Worm (Caenorhabditis elegans) whole organism, L2 larva: ENCODE data around the gene C07D8.5.
A peak's percentile ranks its signal among the peaks of the same experiment; 100 is the strongest.

Experiments
- F13H6.1 ChIP-seq: sonication (generic microtip); optimal IDR thresholded peaks from 2 replicates; lab custom pipeline; 2016; ENCODE audit warnings: missing genetic modification characterization, missing compliant biosample characterization
- alr-1 ChIP-seq: fragments of 150-350 bp; optimal IDR thresholded peaks from 2 replicates; lab custom pipeline; 2014; ENCODE audit warnings: missing biosample characterization, missing genetic modification characterization
- ama-1 ChIP-seq: fragments of 150-350 bp; optimal IDR thresholded peaks from 2 replicates; lab custom pipeline; 2018; ENCODE audit warnings: inconsistent platforms
- egl-27 ChIP-seq: sonication (generic microtip); optimal IDR thresholded peaks from 3 replicates; lab custom pipeline; 2017; ENCODE audit warnings: missing biosample characterization, missing genetic modification reagents, missing genetic modification characterization
- elt-3 ChIP-seq: sonication (generic microtip); optimal IDR thresholded peaks from 2 replicates; lab custom pipeline; 2017; ENCODE audit warnings: missing biosample characterization, missing genetic modification characterization
- fos-1 ChIP-seq: fragments of 150-350 bp; optimal IDR thresholded peaks from 2 replicates; lab custom pipeline; 2014; ENCODE audit warnings: missing biosample characterization, missing genetic modification characterization
- lin-11 ChIP-seq: fragments of 150-350 bp; sonication (generic microtip); optimal IDR thresholded peaks from 2 replicates; lab custom pipeline; 2014; ENCODE audit warnings: missing biosample characterization, missing genetic modification characterization, inconsistent platforms, mixed read lengths
- lin-39 ChIP-seq: fragments of 150-350 bp; optimal IDR thresholded peaks from 2 replicates; lab custom pipeline; 2014; ENCODE audit warnings: missing biosample characterization, missing genetic modification reagents, missing genetic modification characterization
- mdl-1 ChIP-seq, 2 experiments: fragments of 150-350 bp in 1 of 2; sonication (generic microtip) in 1 of 2; optimal IDR thresholded peaks; 2 replicates each; lab custom pipeline; 2017; ENCODE audit warnings: missing biosample characterization in 2 of 2, missing genetic modification characterization in 2 of 2
- nhr-11 ChIP-seq: fragments of 150-350 bp; optimal IDR thresholded peaks from 2 replicates; lab custom pipeline; 2014; ENCODE audit warnings: missing biosample characterization, missing genetic modification characterization
- nhr-77 ChIP-seq: fragments of 150-350 bp; optimal IDR thresholded peaks from 2 replicates; lab custom pipeline; 2014; ENCODE audit warnings: missing biosample characterization, missing genetic modification characterization
- sma-9 ChIP-seq, 2 experiments: fragments of 150-350 bp in 1 of 2; sonication (generic microtip) in 1 of 2; optimal IDR thresholded peaks; 2 replicates each; lab custom pipeline; 2014 to 2016; ENCODE audit warnings: missing genetic modification characterization in 2 of 2, mild to moderate bottlenecking in 1 of 2, missing biosample characterization in 1 of 2, missing compliant biosample characterization in 1 of 2, missing genetic modification reagents in 1 of 2, moderate library complexity in 1 of 2
- snpc-4 ChIP-seq: fragments of 150-350 bp; optimal IDR thresholded peaks from 2 replicates; lab custom pipeline; 2014; ENCODE audit warnings: missing biosample characterization, missing genetic modification characterization

DNA sequence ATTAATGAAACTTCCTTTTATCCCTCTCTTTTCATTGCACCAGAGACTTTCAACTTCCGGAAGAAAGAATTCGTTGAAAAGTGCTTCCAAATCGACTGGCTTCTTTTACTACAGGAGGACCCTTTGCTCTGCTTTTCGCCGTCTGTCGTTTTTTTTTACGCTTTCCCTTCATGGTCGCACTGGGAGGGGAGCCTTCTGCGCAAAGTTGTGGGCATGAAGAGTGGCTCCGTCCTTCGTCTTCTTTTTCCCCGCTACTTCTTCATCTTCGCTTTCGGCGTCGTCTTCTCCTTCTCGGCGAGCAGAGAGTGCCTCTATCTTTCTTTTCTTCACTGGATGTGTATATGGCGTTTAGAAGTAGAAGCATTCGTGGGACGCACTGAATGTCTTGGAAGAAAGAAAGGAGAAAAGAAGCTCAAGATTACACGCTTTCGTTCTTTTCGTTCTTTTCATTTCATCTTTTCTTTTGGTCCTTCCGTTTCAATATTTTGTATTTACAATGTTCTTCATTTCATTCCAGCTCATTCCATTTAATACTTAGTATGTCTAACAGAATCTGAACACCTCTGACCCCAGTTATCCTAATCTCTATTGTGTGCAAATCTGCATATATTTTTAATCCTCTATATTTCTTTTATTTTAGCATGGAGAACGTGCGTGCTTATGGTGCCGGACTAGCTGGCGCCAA is 16.7 kb upstream of the C07D8.5 start, which contains the start of gene sng-1:
- TF ChIP-seq elt-3 (tag; lab: Kevin White, UChicago) (no peak), snpc-4 (no peak), ama-1 (lab: Kevin White, UChicago) (no peak), mdl-1 (tag; optimal IDR thresholded peaks at IDR 0.05; lab: Kevin White, UChicago) (no peak), fos-1 (tag; lab: Kevin White, UChicago) (no peak), F13H6.1 (tag; lab: Kevin White, UChicago) (peak; percentile 29), nhr-11 (no peak), lin-11 (tag; lab: Kevin White, UChicago) (no peak), nhr-77 (tag; lab: Kevin White, UChicago) (no peak), sma-9 (GFP tag; optimal IDR thresholded peaks at IDR 0.05; lab: Kevin White, UChicago) (no peak), sma-9 (tag; optimal IDR thresholded peaks at IDR 0.05; lab: Kevin White, UChicago) (no peak), lin-39 (tag; lab: Kevin White, UChicago) (no peak), alr-1 (tag; lab: Kevin White, UChicago) (no peak), egl-27 (no peak)
